Worm (Caenorhabditis elegans) whole organism, young adult: Measurements from ENCODE around the gene Y39E4B.6.

Experiments used
- C06A6.2 ChIP-seq: fragments of 200-800 bp; sonication (Bioruptor generic); conservative IDR thresholded peaks from 2 replicates; pipeline ENCODE4 v1.3.6; 2022; ENCODE audit warnings: missing genetic modification characterization, missing compliant biosample characterization
- C17E4.6 ChIP-seq: fragments of 200-800 bp; sonication (Bioruptor generic); IDR thresholded peaks from 2 replicates; pipeline ENCODE4 v1.3.6; 2022; ENCODE audit warnings: missing genetic modification reagents, missing genetic modification characterization, missing compliant biosample characterization
- F23B12.7 ChIP-seq: sonication (generic microtip); optimal IDR thresholded peaks from 2 replicates; lab custom pipeline; 2017; ENCODE audit warnings: missing genetic modification characterization, mild to moderate bottlenecking, missing compliant biosample characterization, antibody characterized with exemption, moderate library complexity; ENCODE audit not compliant: insufficient read depth
- F33H1.4 ChIP-seq: fragments of 200-800 bp; sonication (Bioruptor generic); IDR thresholded peaks from 2 replicates; pipeline ENCODE4 v1.3.6; 2022; ENCODE audit warnings: missing genetic modification reagents, missing genetic modification characterization, missing compliant biosample characterization
- F37B4.10 ChIP-seq: fragments of 200-800 bp; sonication (Bioruptor generic); IDR thresholded peaks from 2 replicates; pipeline ENCODE4 v1.3.6; 2022; ENCODE audit warnings: missing genetic modification characterization, missing compliant biosample characterization
- F57A8.1 ChIP-seq: fragments of 200-800 bp; sonication (Bioruptor generic); optimal IDR thresholded peaks from 2 replicates; lab custom pipeline; 2018; ENCODE audit warnings: mild to moderate bottlenecking, missing genetic modification characterization, moderate library complexity, missing compliant biosample characterization
- T07F8.4 ChIP-seq: sonication (generic microtip); optimal IDR thresholded peaks from 2 replicates; lab custom pipeline; 2016; ENCODE audit warnings: mild to moderate bottlenecking, missing genetic modification characterization, moderate library complexity, missing compliant biosample characterization
- T26A5.8 ChIP-seq: sonication (generic microtip); optimal IDR thresholded peaks from 2 replicates; lab custom pipeline; 2016; ENCODE audit warnings: missing genetic modification characterization, missing compliant biosample characterization
- Y67H2A.10 ChIP-seq: fragments of 200-800 bp; sonication (Bioruptor generic); conservative IDR thresholded peaks from 2 replicates; pipeline ENCODE4 v1.3.6; 2022; ENCODE audit warnings: missing genetic modification reagents, missing genetic modification characterization, missing compliant biosample characterization
- akir-1 ChIP-seq: fragments of 200-800 bp; sonication (Bioruptor generic); optimal IDR thresholded peaks from 2 replicates; lab custom pipeline; 2018; ENCODE audit warnings: mild to moderate bottlenecking, missing genetic modification characterization, moderate library complexity, missing compliant biosample characterization
- ama-1 ChIP-seq, 3 experiments: fragments of 150-350 bp in 1 of 3; sonication (generic microtip) in 2 of 3; optimal IDR thresholded peaks; 2 replicates each; lab custom pipeline; 2014 to 2018; ENCODE audit warnings: missing biosample characterization in 2 of 3, missing genetic modification characterization in 2 of 3, missing genetic modification reagents in 2 of 3
- athp-1 ChIP-seq: sonication (generic microtip); optimal IDR thresholded peaks from 2 replicates; lab custom pipeline; 2017; ENCODE audit warnings: mild to moderate bottlenecking, missing genetic modification characterization, missing compliant biosample characterization
- attf-5 ChIP-seq: fragments of 200-800 bp; sonication (Bioruptor generic); optimal IDR thresholded peaks from 2 replicates; lab custom pipeline; 2018; ENCODE audit warnings: mild to moderate bottlenecking, missing genetic modification characterization, missing compliant biosample characterization
- cebp-1 ChIP-seq, 2 experiments: fragments of 200-800 bp in 1 of 2; sonication (Bioruptor generic) in 1 of 2; sonication (generic microtip) in 1 of 2; IDR thresholded peaks in 1 of 2; optimal IDR thresholded peaks in 1 of 2; 2 replicates each; pipeline versions ENCODE4 v1.3.6 to Lab custom; 2017 to 2022; ENCODE audit warnings: missing compliant biosample characterization in 2 of 2, missing genetic modification characterization in 2 of 2, mild to moderate bottlenecking in 1 of 2, missing genetic modification reagents in 1 of 2, moderate library complexity in 1 of 2
- ceh-27 ChIP-seq: fragments of 200-800 bp; sonication (Bioruptor generic); optimal IDR thresholded peaks from 2 replicates; lab custom pipeline; 2018; ENCODE audit warnings: mild to moderate bottlenecking, missing genetic modification characterization, moderate library complexity, missing compliant biosample characterization
- ceh-40 ChIP-seq: fragments of 200-800 bp; sonication (Bioruptor generic); IDR thresholded peaks from 2 replicates; pipeline ENCODE4 v1.3.6; 2022; ENCODE audit warnings: missing genetic modification characterization, missing compliant biosample characterization
- chd-7 ChIP-seq: sonication (generic microtip); optimal IDR thresholded peaks from 2 replicates; lab custom pipeline; 2016; ENCODE audit warnings: mild to moderate bottlenecking, missing genetic modification characterization, moderate library complexity, missing compliant biosample characterization
- die-1 ChIP-seq: sonication (generic microtip); optimal IDR thresholded peaks from 2 replicates; lab custom pipeline; 2016; ENCODE audit warnings: missing genotype, mild to moderate bottlenecking, missing genetic modification characterization, missing compliant biosample characterization
- dox-1 ChIP-seq: fragments of 200-800 bp; sonication (Bioruptor generic); IDR thresholded peaks from 2 replicates; pipeline ENCODE4 v1.3.6; 2022; ENCODE audit warnings: missing genetic modification reagents, missing genetic modification characterization, missing compliant biosample characterization
- egrh-3 ChIP-seq: fragments of 200-800 bp; sonication (Bioruptor generic); IDR thresholded peaks from 2 replicates; pipeline ENCODE4 v1.3.6; 2022; ENCODE audit warnings: missing genetic modification reagents, missing genetic modification characterization, missing compliant biosample characterization
- ekl-4 ChIP-seq: fragments of 200-800 bp; sonication (Bioruptor generic); IDR thresholded peaks from 2 replicates; pipeline ENCODE4 v1.3.6; 2022; ENCODE audit warnings: missing genetic modification reagents, missing genetic modification characterization, missing compliant biosample characterization
- gei-17 ChIP-seq: fragments of 200-800 bp; sonication (Bioruptor generic); optimal IDR thresholded peaks from 2 replicates; lab custom pipeline; 2018; ENCODE audit warnings: mild to moderate bottlenecking, missing genetic modification characterization, missing compliant biosample characterization
- hlh-12 ChIP-seq: sonication (generic microtip); optimal IDR thresholded peaks from 2 replicates; lab custom pipeline; 2016; ENCODE audit warnings: missing genetic modification characterization, missing compliant biosample characterization
- hmg-1.2 ChIP-seq: fragments of 200-800 bp; sonication (Bioruptor generic); IDR thresholded peaks from 2 replicates; pipeline ENCODE4 v1.3.6; 2022; ENCODE audit warnings: missing genetic modification reagents, missing genetic modification characterization, missing compliant biosample characterization
- hsf-1 ChIP-seq: fragments of 200-800 bp; sonication (Bioruptor generic); IDR thresholded peaks from 2 replicates; pipeline ENCODE4 v1.3.6; 2022; ENCODE audit warnings: missing genetic modification reagents, missing genetic modification characterization, missing compliant biosample characterization
- let-607 ChIP-seq, 2 experiments: fragments of 200-800 bp in 1 of 2; sonication (Bioruptor generic) in 1 of 2; sonication (generic microtip) in 1 of 2; optimal IDR thresholded peaks; 2 replicates each; lab custom pipeline; 2016 to 2018; ENCODE audit warnings: mild to moderate bottlenecking in 2 of 2, missing compliant biosample characterization in 2 of 2, missing genetic modification characterization in 2 of 2, moderate library complexity in 2 of 2, missing genotype in 1 of 2
- lin-35 ChIP-seq, 3 experiments: fragments of 150-350 bp in 2 of 3; sonication (generic microtip) in 1 of 3; optimal IDR thresholded peaks; 2 replicates each; lab custom pipeline; 2014 to 2018; ENCODE audit warnings: missing biosample characterization in 3 of 3, missing genetic modification characterization in 3 of 3, missing genetic modification reagents in 3 of 3
- lin-54 ChIP-seq: fragments of 200-800 bp; sonication (Bioruptor generic); optimal IDR thresholded peaks from 2 replicates; lab custom pipeline; 2018; ENCODE audit warnings: mild to moderate bottlenecking, missing genetic modification characterization, missing compliant biosample characterization
- lir-1 ChIP-seq: fragments of 200-800 bp; sonication (Bioruptor generic); conservative IDR thresholded peaks from 2 replicates; pipeline ENCODE4 v1.3.6; 2022; ENCODE audit warnings: missing genetic modification reagents, missing genetic modification characterization, missing compliant biosample characterization
- madf-10 ChIP-seq: sonication (generic microtip); optimal IDR thresholded peaks from 2 replicates; lab custom pipeline; 2016; ENCODE audit warnings: mild to moderate bottlenecking, missing genetic modification characterization, missing compliant biosample characterization
- mcd-1 ChIP-seq: fragments of 200-800 bp; sonication (Bioruptor generic); IDR thresholded peaks from 2 replicates; pipeline ENCODE4 v1.3.6; 2022; ENCODE audit warnings: missing genetic modification reagents, missing genetic modification characterization, missing compliant biosample characterization
- nhr-80 ChIP-seq: sonication (generic microtip); optimal IDR thresholded peaks from 2 replicates; lab custom pipeline; 2016; ENCODE audit warnings: missing genetic modification characterization, missing compliant biosample characterization
- nhr-90 ChIP-seq: sonication (generic microtip); optimal IDR thresholded peaks from 2 replicates; lab custom pipeline; 2016; ENCODE audit warnings: missing genotype, mild to moderate bottlenecking, missing genetic modification characterization, missing compliant biosample characterization
- snpc-1.1 ChIP-seq: sonication (generic microtip); optimal IDR thresholded peaks from 2 replicates; lab custom pipeline; 2017; ENCODE audit warnings: missing genetic modification characterization, mild to moderate bottlenecking, missing compliant biosample characterization, antibody characterized with exemption, moderate library complexity, missing genotype, missing genetic modification reagents; ENCODE audit not compliant: insufficient read depth
- snpc-1.3 ChIP-seq: sonication (generic microtip); optimal IDR thresholded peaks from 2 replicates; lab custom pipeline; 2017; ENCODE audit warnings: missing genetic modification characterization, mild to moderate bottlenecking, missing compliant biosample characterization, antibody characterized with exemption, moderate library complexity, missing genotype, missing genetic modification reagents; ENCODE audit not compliant: insufficient read depth
- somi-1 ChIP-seq: fragments of 200-800 bp; sonication (Bioruptor generic); optimal IDR thresholded peaks from 2 replicates; lab custom pipeline; 2018; ENCODE audit warnings: mild to moderate bottlenecking, missing genetic modification characterization, missing compliant biosample characterization
- tbp1 ChIP-seq: fragments of 200-800 bp; sonication (Bioruptor generic); optimal IDR thresholded peaks from 2 replicates; lab custom pipeline; 2018; ENCODE audit warnings: mild to moderate bottlenecking, missing genetic modification characterization, missing compliant biosample characterization
- zfh-2 ChIP-seq: fragments of 200-800 bp; sonication (Bioruptor generic); conservative IDR thresholded peaks from 2 replicates; pipeline ENCODE4 v1.3.6; 2022; ENCODE audit warnings: missing genetic modification reagents, missing genetic modification characterization, missing compliant biosample characterization
- ztf-18 ChIP-seq: sonication (generic microtip); optimal IDR thresholded peaks from 2 replicates; lab custom pipeline; 2016; ENCODE audit warnings: missing genotype, mild to moderate bottlenecking, missing genetic modification characterization, missing compliant biosample characterization
- ztf-22 ChIP-seq: fragments of 200-800 bp; sonication (Bioruptor generic); optimal IDR thresholded peaks from 2 replicates; lab custom pipeline; 2018; ENCODE audit warnings: mild to moderate bottlenecking, missing genetic modification characterization, moderate library complexity, missing compliant biosample characterization
- ztf-26 ChIP-seq: sonication (generic microtip); optimal IDR thresholded peaks from 2 replicates; lab custom pipeline; 2017; ENCODE audit warnings: missing genetic modification characterization, missing compliant biosample characterization
- ztf-6 ChIP-seq: fragments of 200-800 bp; sonication (Bioruptor generic); IDR thresholded peaks from 2 replicates; pipeline ENCODE4 v1.3.6; 2022; ENCODE audit warnings: missing genetic modification reagents, missing genetic modification characterization, missing compliant biosample characterization

The Y39E4B.6 gene

ce11 chrIII:13066828-13067227 lies 3.7 kb upstream of the Y39E4B.6 start (continued):
- TF ChIP-seq gei-17 (GFP tag; lab: Kevin White, UChicago) (no peak), die-1 (tag; lab: Kevin White, UChicago) (no peak), T26A5.8 (tag; lab: Kevin White, UChicago) (no peak), hmg-1.2 (GFP tag; lab: Robert Waterston, UW) (no peak), ztf-6 (GFP tag; lab: Robert Waterston, UW) (no peak), Y67H2A.10 (GFP tag; lab: Robert Waterston, UW) (no peak)

- TF ChIP-seq lin-54 (peak; percentile 42), ceh-27 (peak; percentile 79), C06A6.2 (peak; percentile 68), nhr-80 (tag; lab: Kevin White, UChicago) (peak; percentile 81), ztf-22 (GFP tag; lab: Kevin White, UChicago) (peak; percentile 3), chd-7 (peak; percentile 47), hmg-1.2 (GFP tag; lab: Robert Waterston, UW) (peak; percentile 72), let-607 (tag; optimal IDR thresholded peaks at IDR 0.05; lab: Kevin White, UChicago) (peak; percentile 39 to 47), ama-1 (optimal IDR thresholded peaks at IDR 0.05; lab: Kevin White, UChicago) (no peak), ama-1 (GFP tag; optimal IDR thresholded peaks at IDR 0.05; lab: Kevin White, UChicago) (peak in 1 of 2 experiments; percentile 43), ztf-18 (tag; lab: Kevin White, UChicago) (peak; percentile 24), C17E4.6 (no peak), F37B4.10 (0 out of 2 replicates have a peak, but pooled peaks have one; percentile 72), akir-1 (peak; percentile 67), ekl-4 (GFP tag; lab: Robert Waterston, UW) (peak; percentile 53), attf-5 (GFP tag; lab: Kevin White, UChicago) (peak; percentile 82), T07F8.4 (tag; lab: Kevin White, UChicago) (peak; percentile 28), zfh-2 (peak; percentile 95), snpc-1.1 (no peak), athp-1 (no peak), F23B12.7 (tag; lab: Kevin White, UChicago) (peak; percentile 36), tbp1 (peak; percentile 44), lin-35 (GFP tag; optimal IDR thresholded peaks at IDR 0.05; lab: Kevin White, UChicago) (peak in 1 of 3 experiments; percentile 61), madf-10 (peak; percentile 81), egrh-3 (GFP tag; lab: Robert Waterston, UW) (peak; percentile 55), mcd-1 (GFP tag; lab: Robert Waterston, UW) (peak; percentile 58), ceh-40 (GFP tag; lab: Robert Waterston, UW) (no peak), F57A8.1 (GFP tag; lab: Kevin White, UChicago) (no peak), snpc-1.3 (tag; lab: Kevin White, UChicago) (peak; percentile 3), gei-17 (GFP tag; lab: Kevin White, UChicago) (peak; percentile 27), hlh-12 (tag; lab: Kevin White, UChicago) (no peak), dox-1 (GFP tag; lab: Robert Waterston, UW) (peak; percentile 66), F33H1.4 (no peak), ztf-26 (tag; lab: Kevin White, UChicago) (peak; percentile 29), cebp-1 (GFP tag; IDR thresholded peaks at IDR 0.05; lab: Robert Waterston, UW) (peak; percentile 23; the same call in 1 of the 2 replicates), cebp-1 (tag; optimal IDR thresholded peaks at IDR 0.05; lab: Kevin White, UChicago) (peak; percentile 79), somi-1 (GFP tag; lab: Kevin White, UChicago) (no peak), lir-1 (GFP tag; lab: Robert Waterston, UW) (peak; percentile 99), hsf-1 (GFP tag; lab: Robert Waterston, UW) (peak; percentile 37; the same call in 1 of the 2 replicates), nhr-90 (tag; lab: Kevin White, UChicago) (peak; percentile 32)
Observed at ce11 chrIII:13067884-13068767, 2.4 kb upstream of the Y39E4B.6 start.
